3 fruit fly cellular contexts compared by ENCODE assay signal in the genomic region with DNA sequence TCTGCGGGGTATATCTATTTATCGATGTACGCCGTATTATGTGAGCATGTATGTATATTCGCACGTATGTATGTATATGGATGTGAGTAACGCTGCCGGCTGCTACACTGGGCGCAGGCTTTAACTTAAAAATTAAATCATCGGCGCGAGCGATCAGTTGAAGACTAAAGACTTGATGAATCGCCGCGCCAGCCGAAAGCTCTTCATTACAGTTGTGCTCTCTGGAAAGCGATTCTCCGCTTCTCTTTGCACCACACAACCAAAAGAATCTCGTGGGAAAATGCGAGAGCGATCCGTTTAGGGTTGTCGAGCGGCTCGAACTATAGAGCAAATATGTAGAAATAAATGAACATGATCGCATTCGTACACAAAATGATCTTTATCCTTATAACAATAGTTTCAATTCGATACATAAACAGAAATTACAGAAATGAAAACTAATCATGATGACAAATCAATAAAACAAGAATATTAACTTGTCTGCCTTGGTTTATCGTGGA.
TF ChIP-seq lines count a peak whose summit lies in the region.

TSS of gene CG13124 (minus strand) at position 166 of the 500 bp plus-strand sequence.

TF ChIP-seq in whole organism, adult, 20 proteins besides CTCF, POLR2A, EP300 and RAD21 (continued from another document):
- no peak for TF ChIP-seq kay (GFP tag; lab: Kevin White, UChicago; ENCODE audit: borderline replicate concordance)
- peak; percentile 46 for TF ChIP-seq Mnt (GFP tag; optimal IDR thresholded peaks at IDR 0.05; lab: Kevin White, UChicago)
- TF ChIP-seq CG5204 (GFP tag; optimal IDR thresholded peaks at IDR 0.05; lab: Kevin White, UChicago) = no peak

TF ChIP-seq in whole organism, embryonic, 481 proteins besides CTCF, POLR2A, EP300 and RAD21 (continued from another document and continues in another):
- 0 out of 2 replicates have a peak, but pooled peaks have one; percentile 10 for TF ChIP-seq sens-2 (GFP tag; IDR thresholded peaks at IDR 0.05; lab: Robert Waterston, UW)
- TF ChIP-seq MESR4 (GFP tag; optimal IDR thresholded peaks at IDR 0.05; lab: Kevin White, UChicago) = peak; percentile 5
- TF ChIP-seq GATAe (GFP tag; conservative IDR thresholded peaks at IDR 0.05; lab: Robert Waterston, UW) = no peak
- no peak for TF ChIP-seq CG15601 (tag; optimal IDR thresholded peaks at IDR 0.05; lab: Kevin White, UChicago)
- no peak for TF ChIP-seq CG12942 (GFP tag; optimal IDR thresholded peaks at IDR 0.05; lab: Kevin White, UChicago)
- peak; percentile 44 for TF ChIP-seq CG13287 (GFP tag; IDR thresholded peaks at IDR 0.05; lab: Robert Waterston, UW; ENCODE audit: partially characterized antibody)
- 0 out of 2 replicates have a peak, but pooled peaks have one; percentile 8 for TF ChIP-seq tna (GFP tag; IDR thresholded peaks at IDR 0.05; lab: Robert Waterston, UW; ENCODE audit: partially characterized antibody)
- peak; percentile 25; the same call in 1 of the 2 replicates for TF ChIP-seq NFAT (GFP tag; IDR thresholded peaks at IDR 0.05; lab: Robert Waterston, UW)
- TF ChIP-seq CG2678 (tag; optimal IDR thresholded peaks at IDR 0.05; lab: Kevin White, UChicago) = peak; percentile 43
- no peak for TF ChIP-seq H2.0 (GFP tag; IDR thresholded peaks at IDR 0.05; lab: Robert Waterston, UW)
- TF ChIP-seq gro (GFP tag; optimal IDR thresholded peaks at IDR 0.05; lab: Kevin White, UChicago) = no peak
- TF ChIP-seq hb (GFP tag; IDR thresholded peaks at IDR 0.05; lab: Robert Waterston, UW; ENCODE audit: partially characterized antibody) = no peak
- TF ChIP-seq Deaf1 (tag; optimal IDR thresholded peaks at IDR 0.05; lab: Kevin White, UChicago) = peak; percentile 34
- no peak for TF ChIP-seq CG8290 (GFP tag; optimal IDR thresholded peaks at IDR 0.05; lab: Kevin White, UChicago)
- peak in 1 of 2 experiments; percentile 46 for TF ChIP-seq CG8290 (tag; optimal IDR thresholded peaks at IDR 0.05; lab: Kevin White, UChicago)
- TF ChIP-seq slbo (GFP tag; IDR thresholded peaks at IDR 0.05; lab: Robert Waterston, UW) = peak; percentile 49; the same call in 1 of the 2 replicates
- peak; percentile 7 for TF ChIP-seq NC2β (GFP tag; optimal IDR thresholded peaks at IDR 0.05; lab: Kevin White, UChicago)
- TF ChIP-seq Max (GFP tag; optimal IDR thresholded peaks at IDR 0.05; lab: Kevin White, UChicago) = no peak
- 0 out of 2 replicates have a peak, but pooled peaks have one; percentile 7 for TF ChIP-seq CG3847 (GFP tag; IDR thresholded peaks at IDR 0.05; lab: Robert Waterston, UW)
- peak; percentile 36 for TF ChIP-seq CG12219 (GFP tag; optimal IDR thresholded peaks at IDR 0.05; lab: Kevin White, UChicago)
- TF ChIP-seq yki (optimal IDR thresholded peaks at IDR 0.05; lab: Kevin White, UChicago) = no peak
- peak; percentile 32 for TF ChIP-seq NfI (GFP tag; optimal IDR thresholded peaks at IDR 0.05; lab: Kevin White, UChicago)
- no peak for TF ChIP-seq HLHmδ (GFP tag; optimal IDR thresholded peaks at IDR 0.05; lab: Kevin White, UChicago)
- no peak for TF ChIP-seq Neu2 (GFP tag; optimal IDR thresholded peaks at IDR 0.05; lab: Kevin White, UChicago; ENCODE audit: borderline replicate concordance)
- TF ChIP-seq mirr (GFP tag; optimal IDR thresholded peaks at IDR 0.05; lab: Kevin White, UChicago) = peak; percentile 57
- TF ChIP-seq Jarid2 (GFP tag; optimal IDR thresholded peaks at IDR 0.05; lab: Kevin White, UChicago) = peak; percentile 10
- no peak for TF ChIP-seq ac (GFP tag; optimal IDR thresholded peaks at IDR 0.05; lab: Kevin White, UChicago)
- peak; percentile 74 for TF ChIP-seq Rfx (GFP tag; IDR thresholded peaks at IDR 0.05; lab: Robert Waterston, UW)
- TF ChIP-seq Awh (GFP tag; IDR thresholded peaks at IDR 0.05; lab: Robert Waterston, UW) = no peak
- no peak for TF ChIP-seq ken (GFP tag; IDR thresholded peaks at IDR 0.05; lab: Robert Waterston, UW)
- TF ChIP-seq ems (GFP tag; optimal IDR thresholded peaks at IDR 0.05; lab: Kevin White, UChicago) = no peak
- no peak for TF ChIP-seq Hmx (GFP tag; optimal IDR thresholded peaks at IDR 0.05; lab: Kevin White, UChicago)
- peak; percentile 8 for TF ChIP-seq CG12299 (tag; optimal IDR thresholded peaks at IDR 0.05; lab: Kevin White, UChicago)
- peak; percentile 0 for TF ChIP-seq ind (GFP tag; optimal IDR thresholded peaks at IDR 0.05; lab: Kevin White, UChicago)
- TF ChIP-seq Adf1 (GFP tag; IDR thresholded peaks at IDR 0.05; lab: Robert Waterston, UW) = peak; percentile 42; the same call in 1 of the 2 replicates
- no peak for TF ChIP-seq H15 (GFP tag; IDR thresholded peaks at IDR 0.05; lab: Robert Waterston, UW)
- peak; percentile 42; the same call in 1 of the 3 replicates for TF ChIP-seq Dbx (GFP tag; IDR thresholded peaks at IDR 0.05; lab: Robert Waterston, UW)
- TF ChIP-seq CG2120 (GFP tag; optimal IDR thresholded peaks at IDR 0.05; lab: Kevin White, UChicago) = peak; percentile 46
- peak; percentile 13 for TF ChIP-seq CG3281 (GFP tag; optimal IDR thresholded peaks at IDR 0.05; lab: Kevin White, UChicago)
- no peak for TF ChIP-seq da (GFP tag; optimal IDR thresholded peaks at IDR 0.05; lab: Kevin White, UChicago)
- peak; percentile 54 for TF ChIP-seq Meics (GFP tag; optimal IDR thresholded peaks at IDR 0.05; lab: Kevin White, UChicago)
- TF ChIP-seq CG11093 (GFP tag; IDR thresholded peaks at IDR 0.05; lab: Robert Waterston, UW) = no peak
- TF ChIP-seq lilli (GFP tag; optimal IDR thresholded peaks at IDR 0.05; lab: Kevin White, UChicago) = peak; percentile 59
- peak; percentile 57 for TF ChIP-seq Drgx (GFP tag; IDR thresholded peaks at IDR 0.05; lab: Robert Waterston, UW)
- TF ChIP-seq bcd (GFP tag; optimal IDR thresholded peaks at IDR 0.05; lab: Kevin White, UChicago) = no peak
- TF ChIP-seq Aef1 (GFP tag; IDR thresholded peaks at IDR 0.05; lab: Robert Waterston, UW) = no peak
- no peak for TF ChIP-seq CG2199 (GFP tag; IDR thresholded peaks at IDR 0.05; lab: Robert Waterston, UW)
- no peak for TF ChIP-seq gsb-n (tag; optimal IDR thresholded peaks at IDR 0.05; lab: Kevin White, UChicago)
- TF ChIP-seq CG11504 (tag; optimal IDR thresholded peaks at IDR 0.05; lab: Kevin White, UChicago) = peak; percentile 5
- TF ChIP-seq disco-r (GFP tag; optimal IDR thresholded peaks at IDR 0.05; lab: Kevin White, UChicago) = no peak
- TF ChIP-seq CG13424 (tag; optimal IDR thresholded peaks at IDR 0.05; lab: Kevin White, UChicago) = peak; percentile 40
- TF ChIP-seq CG9932 (GFP tag; IDR thresholded peaks at IDR 0.05; lab: Robert Waterston, UW) = peak; percentile 53
- TF ChIP-seq CG3726 (GFP tag; IDR thresholded peaks at IDR 0.05; lab: Robert Waterston, UW) = no peak
- TF ChIP-seq BEAF-32 (GFP tag; optimal IDR thresholded peaks at IDR 0.05; lab: Kevin White, UChicago) = no peak
- peak; percentile 66; the same call in 2 of the 3 replicates for TF ChIP-seq ci (GFP tag; IDR thresholded peaks at IDR 0.05; lab: Robert Waterston, UW)
- no peak for TF ChIP-seq lola (GFP tag; optimal IDR thresholded peaks at IDR 0.05; lab: Kevin White, UChicago)
- peak; percentile 50 for TF ChIP-seq Hand (GFP tag; optimal IDR thresholded peaks at IDR 0.05; lab: Kevin White, UChicago)
- no peak for TF ChIP-seq dpn (GFP tag; optimal IDR thresholded peaks at IDR 0.05; lab: Kevin White, UChicago)
- TF ChIP-seq CG17385 (GFP tag; optimal IDR thresholded peaks at IDR 0.05; lab: Kevin White, UChicago) = peak; percentile 58
- TF ChIP-seq trem (tag; optimal IDR thresholded peaks at IDR 0.05; lab: Kevin White, UChicago) = no peak

TF ChIP-seq in whole organism, prepupa, 60 proteins besides CTCF, POLR2A, EP300 and RAD21 (continued from another document):
- TF ChIP-seq Met (GFP tag; optimal IDR thresholded peaks at IDR 0.05; lab: Kevin White, UChicago) = no peak
- peak; percentile 32 for TF ChIP-seq CG3919 (GFP tag; optimal IDR thresholded peaks at IDR 0.05; lab: Kevin White, UChicago)
- peak; percentile 37 for TF ChIP-seq net (GFP tag; optimal IDR thresholded peaks at IDR 0.05; lab: Kevin White, UChicago)
- no peak for TF ChIP-seq CG31627 (GFP tag; optimal IDR thresholded peaks at IDR 0.05; lab: Kevin White, UChicago)
- TF ChIP-seq CG4318 (GFP tag; optimal IDR thresholded peaks at IDR 0.05; lab: Kevin White, UChicago) = no peak
- peak; percentile 7 for TF ChIP-seq CG6808 (GFP tag; optimal IDR thresholded peaks at IDR 0.05; lab: Kevin White, UChicago)
- TF ChIP-seq CG1621 (tag; optimal IDR thresholded peaks at IDR 0.05; lab: Kevin White, UChicago) = no peak
- TF ChIP-seq Sox15 (GFP tag; optimal IDR thresholded peaks at IDR 0.05; lab: Kevin White, UChicago) = no peak
- no peak for TF ChIP-seq fd59A (GFP tag; optimal IDR thresholded peaks at IDR 0.05; lab: Kevin White, UChicago)
- no peak for TF ChIP-seq Eip75B (GFP tag; optimal IDR thresholded peaks at IDR 0.05; lab: Kevin White, UChicago)
- peak; percentile 46 for TF ChIP-seq Hr4 (GFP tag; optimal IDR thresholded peaks at IDR 0.05; lab: Kevin White, UChicago)
- TF ChIP-seq achi (GFP tag; optimal IDR thresholded peaks at IDR 0.05; lab: Kevin White, UChicago) = peak; percentile 28
- TF ChIP-seq CG32006 (GFP tag; optimal IDR thresholded peaks at IDR 0.05; lab: Kevin White, UChicago) = no peak
- no peak for TF ChIP-seq CG10631 (GFP tag; optimal IDR thresholded peaks at IDR 0.05; lab: Kevin White, UChicago)
- no peak for TF ChIP-seq CG10669 (GFP tag; optimal IDR thresholded peaks at IDR 0.05; lab: Kevin White, UChicago)
- no peak for TF ChIP-seq CG11294 (GFP tag; IDR thresholded peaks at IDR 0.05; lab: Robert Waterston, UW)
- TF ChIP-seq svp (GFP tag; lab: Kevin White, UChicago) = no peak
- no peak for TF ChIP-seq dsx (GFP tag; optimal IDR thresholded peaks at IDR 0.05; lab: Kevin White, UChicago; ENCODE audit: poor library complexity, severe bottlenecking)
- TF ChIP-seq Lpt (GFP tag; optimal IDR thresholded peaks at IDR 0.05; lab: Kevin White, UChicago) = no peak
- no peak for TF ChIP-seq Hr38 (GFP tag; optimal IDR thresholded peaks at IDR 0.05; lab: Kevin White, UChicago)
- TF ChIP-seq pdm3 (GFP tag; optimal IDR thresholded peaks at IDR 0.05; lab: Kevin White, UChicago) = peak; percentile 6
- TF ChIP-seq topi (GFP tag; optimal IDR thresholded peaks at IDR 0.05; lab: Kevin White, UChicago) = peak; percentile 7
- no peak for TF ChIP-seq dac (GFP tag; optimal IDR thresholded peaks at IDR 0.05; lab: Kevin White, UChicago)
- 0 out of 3 replicates have a peak, but pooled peaks have one; percentile 39 for TF ChIP-seq CG6163 (GFP tag; IDR thresholded peaks at IDR 0.05; lab: Robert Waterston, UW)
- TF ChIP-seq esn (GFP tag; optimal IDR thresholded peaks at IDR 0.05; lab: Kevin White, UChicago) = peak; percentile 33
- TF ChIP-seq OdsH (GFP tag; optimal IDR thresholded peaks at IDR 0.05; lab: Kevin White, UChicago) = peak; percentile 21
- no peak for TF ChIP-seq CG8319 (GFP tag; optimal IDR thresholded peaks at IDR 0.05; lab: Kevin White, UChicago)
- no peak for TF ChIP-seq Ets96B (tag; optimal IDR thresholded peaks at IDR 0.05; lab: Kevin White, UChicago)
- peak; percentile 72 for TF ChIP-seq Eip78C (GFP tag; lab: Kevin White, UChicago)
- TF ChIP-seq CG3032 (tag; optimal IDR thresholded peaks at IDR 0.05; lab: Kevin White, UChicago) = no peak
- peak; percentile 20 to 29 for TF ChIP-seq ss (GFP tag; optimal IDR thresholded peaks at IDR 0.05; lab: Kevin White, UChicago)
- no peak for TF ChIP-seq CG6854 (GFP tag; optimal IDR thresholded peaks at IDR 0.05; lab: Kevin White, UChicago)
- TF ChIP-seq Smox (GFP tag; optimal IDR thresholded peaks at IDR 0.05; lab: Kevin White, UChicago) = no peak
- no peak for TF ChIP-seq salr (GFP tag; optimal IDR thresholded peaks at IDR 0.05; lab: Kevin White, UChicago)
- no peak for TF ChIP-seq lz (GFP tag; optimal IDR thresholded peaks at IDR 0.05; lab: Kevin White, UChicago)
- no peak for TF ChIP-seq CG11902 (GFP tag; optimal IDR thresholded peaks at IDR 0.05; lab: Kevin White, UChicago)
- peak; percentile 60 for TF ChIP-seq vri (GFP tag; optimal IDR thresholded peaks at IDR 0.05; lab: Kevin White, UChicago)
- TF ChIP-seq CG8119 (GFP tag; IDR thresholded peaks at IDR 0.05; lab: Robert Waterston, UW) = peak; percentile 25; the same call in 1 of the 3 replicates
- no peak for TF ChIP-seq fd85E (GFP tag; optimal IDR thresholded peaks at IDR 0.05; lab: Kevin White, UChicago)
- TF ChIP-seq CG16779 (tag; optimal IDR thresholded peaks at IDR 0.05; lab: Kevin White, UChicago) = peak; percentile 27
- TF ChIP-seq Eip93F (GFP tag; optimal IDR thresholded peaks at IDR 0.05; lab: Kevin White, UChicago) = no peak
- no peak for TF ChIP-seq Ets21C (GFP tag; optimal IDR thresholded peaks at IDR 0.05; lab: Kevin White, UChicago)
TF ChIP-seq in whole organism, prepupa: peak in this region for 24.
